Fruit fly (Drosophila melanogaster): ENCODE data around the gene wupA.

- TF ChIP-seq CrebA (GFP tag; optimal IDR thresholded peaks at IDR 0.05; ENCODE audit: borderline replicate concordance) (no peak), OdsH (GFP tag; optimal IDR thresholded peaks at IDR 0.05) (no peak), fru (GFP tag; optimal IDR thresholded peaks at IDR 0.05) (no peak), h (GFP tag; optimal IDR thresholded peaks at IDR 0.05) (no peak), HLH106 (tag; optimal IDR thresholded peaks at IDR 0.05) (no peak), rgr (GFP tag; optimal IDR thresholded peaks at IDR 0.05) (no peak), psq (GFP tag; optimal IDR thresholded peaks at IDR 0.05) (no peak), dl (GFP tag; optimal IDR thresholded peaks at IDR 0.05; ENCODE audit: insufficient read depth in 1 of 2, partially characterized antibody in 2 of 2) (no peak), usp (GFP tag; optimal IDR thresholded peaks at IDR 0.05) (no peak)
Measured at dm6 chrX:18103353-18103752, 13.4 kb downstream of the wupA start, which contains the start of gene CG7135.

Measured in whole organism, wandering third instar larva.